Worm (Caenorhabditis elegans) whole organism, early embryonic: ENCODE data around the gene K01A11.1.

Source experiments
- B0310.2 ChIP-seq: sonication (generic microtip); optimal IDR thresholded peaks from 2 replicates; lab custom pipeline; 2016; ENCODE audit warnings: mild to moderate bottlenecking, missing genetic modification characterization, missing compliant biosample characterization
- F13C5.2 ChIP-seq: sonication (generic microtip); optimal IDR thresholded peaks from 2 replicates; lab custom pipeline; 2017; ENCODE audit warnings: mild to moderate bottlenecking, missing genetic modification characterization, inconsistent platforms, missing compliant biosample characterization
- aly-1 ChIP-seq: sonication (generic microtip); optimal IDR thresholded peaks from 2 replicates; lab custom pipeline; 2016; ENCODE audit warnings: missing genetic modification characterization, missing compliant biosample characterization
- ama-1 ChIP-seq: fragments of 150-350 bp; optimal IDR thresholded peaks from 2 replicates; lab custom pipeline; 2014
- ceh-13 ChIP-seq: fragments of 200-800 bp; sonication (Bioruptor generic); optimal IDR thresholded peaks from 2 replicates; lab custom pipeline; 2018; ENCODE audit warnings: mild to moderate bottlenecking, missing genetic modification characterization, missing compliant biosample characterization
- ceh-36 ChIP-seq: sonication (generic microtip); optimal IDR thresholded peaks from 2 replicates; lab custom pipeline; 2016; ENCODE audit warnings: missing genetic modification characterization, inconsistent platforms, missing compliant biosample characterization
- ets-7 ChIP-seq: sonication (generic microtip); optimal IDR thresholded peaks from 2 replicates; lab custom pipeline; 2016; ENCODE audit warnings: missing genotype, missing genetic modification characterization, missing compliant biosample characterization
- flt-1 ChIP-seq: fragments of 200-800 bp; sonication (Bioruptor generic); IDR thresholded peaks from 2 replicates; pipeline ENCODE4 v1.3.6; 2022; ENCODE audit warnings: missing genetic modification characterization, missing compliant biosample characterization
- hmbx-1 ChIP-seq: sonication (generic microtip); optimal IDR thresholded peaks from 2 replicates; lab custom pipeline; 2016; ENCODE audit warnings: mild to moderate bottlenecking, missing genetic modification characterization, missing compliant biosample characterization
- hmg-4 ChIP-seq: fragments of 200-800 bp; sonication (Bioruptor generic); optimal IDR thresholded peaks from 2 replicates; lab custom pipeline; 2018; ENCODE audit warnings: mild to moderate bottlenecking, missing genetic modification characterization, missing compliant biosample characterization
- hnd-1 ChIP-seq: sonication (generic microtip); optimal IDR thresholded peaks from 2 replicates; lab custom pipeline; 2016; ENCODE audit warnings: missing genetic modification characterization, missing compliant biosample characterization
- pes-1 ChIP-seq: fragments of 200-800 bp; sonication (Bioruptor generic); IDR thresholded peaks from 2 replicates; pipeline ENCODE4 v1.3.6; 2022; ENCODE audit warnings: missing genetic modification reagents, missing genetic modification characterization, missing compliant biosample characterization
- scrt-1 ChIP-seq: fragments of 200-800 bp; sonication (Bioruptor generic); IDR thresholded peaks from 2 replicates; pipeline ENCODE4 v1.3.6; 2022; ENCODE audit warnings: missing genetic modification characterization, missing compliant biosample characterization
- sea-1 ChIP-seq: fragments of 200-800 bp; sonication (Bioruptor generic); conservative IDR thresholded peaks from 2 replicates; pipeline ENCODE4 v1.3.6; 2022; ENCODE audit warnings: missing genetic modification characterization, missing compliant biosample characterization
- tbx-11 ChIP-seq: fragments of 200-800 bp; sonication (Bioruptor generic); IDR thresholded peaks from 2 replicates; pipeline ENCODE4 v1.3.6; 2022; ENCODE audit warnings: missing genetic modification characterization, missing compliant biosample characterization
- tbx-37 ChIP-seq: fragments of 200-800 bp; sonication (Bioruptor generic); conservative IDR thresholded peaks from 2 replicates; pipeline ENCODE4 v1.3.6; 2022; ENCODE audit warnings: missing genetic modification reagents, missing genetic modification characterization, missing compliant biosample characterization
- tra-4 ChIP-seq: sonication (generic microtip); optimal IDR thresholded peaks from 2 replicates; lab custom pipeline; 2017; ENCODE audit warnings: missing genetic modification characterization, missing compliant biosample characterization

The K01A11.1 gene

DNA sequence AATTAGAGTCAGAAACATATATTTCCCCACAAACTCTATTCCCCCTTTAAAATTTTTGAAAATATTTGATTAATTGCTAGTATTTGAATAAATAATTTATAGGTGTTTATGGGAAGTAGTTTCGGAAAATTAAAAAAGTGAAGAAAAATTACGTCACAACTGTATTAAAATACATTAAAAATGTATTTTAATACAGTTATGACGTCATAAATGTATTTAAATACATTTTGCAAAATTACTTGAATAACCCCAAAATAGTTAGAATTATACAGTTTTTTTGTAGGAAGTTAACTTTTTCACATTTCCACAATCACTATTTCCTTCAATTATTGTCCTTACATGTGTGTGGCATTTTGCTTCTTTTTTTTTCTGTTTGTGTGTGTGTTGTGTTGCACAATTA, 17.8 kb downstream of the K01A11.1 start:
- TF ChIP-seq pes-1: no peak
- no peak for TF ChIP-seq B0310.2
- no peak for TF ChIP-seq flt-1
- no peak for TF ChIP-seq tra-4 (tag; lab: Kevin White, UChicago)
- no peak for TF ChIP-seq sea-1 (GFP tag; lab: Robert Waterston, UW)

ce11 chrIII:3405535-3405934, 25.8 kb downstream of the K01A11.1 start, which contains the start of gene golg-4:
TSS of gene golg-4 (plus strand) at chrIII:3405568.
- TF ChIP-seq tra-4 (tag; lab: Kevin White, UChicago): no peak

DNA sequence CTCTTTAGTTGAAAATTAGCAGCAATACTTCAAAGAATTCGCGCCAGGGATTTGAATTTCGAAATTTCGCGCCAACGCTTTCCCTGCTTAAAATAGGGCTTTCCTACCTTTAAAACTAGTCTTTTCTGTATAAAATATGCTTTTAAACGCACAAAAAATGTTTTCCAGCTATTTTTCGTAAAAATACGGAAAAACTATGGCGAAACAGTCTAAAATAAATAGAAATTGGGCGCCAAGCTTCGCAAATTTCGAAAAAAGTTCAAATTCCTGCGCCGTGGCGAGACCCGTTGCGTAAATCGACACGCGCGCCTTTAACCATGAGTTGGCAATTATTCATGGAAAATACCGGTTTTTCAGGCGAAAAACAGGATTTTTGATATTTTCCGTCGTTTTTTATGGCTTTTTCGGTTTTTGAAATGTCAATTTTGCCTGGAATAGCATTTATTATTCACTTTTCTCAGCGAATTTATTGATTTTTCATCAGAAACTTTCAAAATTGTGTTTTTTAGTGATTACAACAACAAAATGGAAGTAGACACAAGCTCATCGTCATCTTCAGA, 26.9 kb downstream of the K01A11.1 start, which contains the start of the genes npp-9 and F59A2.5:
npp-9 (minus strand) TSS at position 126 of the 560 bp plus-strand sequence.
F59A2.5 (plus strand) TSS at position 510 of the 560 bp plus-strand sequence.
- no peak for TF ChIP-seq ceh-13
- peak; percentile 32 for TF ChIP-seq F13C5.2 (tag; lab: Kevin White, UChicago)
- TF ChIP-seq tbx-11 (GFP tag; lab: Robert Waterston, UW): 0 out of 2 replicates have a peak, but pooled peaks have one; percentile 24

- no peak for TF ChIP-seq hnd-1 (tag; lab: Kevin White, UChicago)
- TF ChIP-seq F13C5.2 (tag; lab: Kevin White, UChicago): no peak
- no peak for TF ChIP-seq scrt-1 (GFP tag; lab: Robert Waterston, UW)
- no peak for TF ChIP-seq ets-7
- TF ChIP-seq hmbx-1 (tag; lab: Kevin White, UChicago): no peak
- no peak for TF ChIP-seq ama-1 (lab: Kevin White, UChicago)
- no peak for TF ChIP-seq tbx-37 (GFP tag; lab: Robert Waterston, UW)
- no peak for TF ChIP-seq ceh-13
- no peak for TF ChIP-seq flt-1
- no peak for TF ChIP-seq tra-4 (tag; lab: Kevin White, UChicago)
- TF ChIP-seq hmg-4 (GFP tag; lab: Kevin White, UChicago): no peak
- TF ChIP-seq pes-1: no peak
- TF ChIP-seq B0310.2: no peak
- TF ChIP-seq sea-1 (GFP tag; lab: Robert Waterston, UW): no peak
- TF ChIP-seq aly-1 (tag; lab: Kevin White, UChicago): no peak
- no peak for TF ChIP-seq ceh-36 (tag; lab: Kevin White, UChicago)
- TF ChIP-seq tbx-11 (GFP tag; lab: Robert Waterston, UW): no peak
Observed at ce11 chrIII:3400444-3400843, 30.8 kb downstream of the K01A11.1 start.

DNA sequence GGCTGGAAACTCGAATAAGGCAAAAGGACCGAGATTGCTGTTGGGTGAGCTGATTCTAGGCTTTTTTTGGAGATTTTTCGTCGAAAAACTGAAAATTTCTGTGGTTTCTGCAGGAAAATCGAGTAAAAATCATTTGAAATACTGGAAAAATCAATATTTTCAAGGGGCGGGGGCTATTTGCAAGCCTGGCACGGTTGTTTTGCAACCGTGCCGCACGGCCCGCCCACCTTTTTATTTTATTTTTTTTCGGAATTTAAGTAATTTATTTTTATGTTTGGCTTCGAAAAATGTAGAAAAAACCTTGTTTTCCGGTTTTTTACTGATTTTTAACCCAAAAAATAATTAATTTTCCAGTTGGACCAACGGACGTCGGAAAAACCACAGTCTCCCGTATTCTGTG, 32.8 kb downstream of the K01A11.1 start:
- TF ChIP-seq pes-1 (peak; percentile 40; the same call in 1 of the 2 replicates), aly-1 (tag; lab: Kevin White, UChicago) (no peak)

DNA sequence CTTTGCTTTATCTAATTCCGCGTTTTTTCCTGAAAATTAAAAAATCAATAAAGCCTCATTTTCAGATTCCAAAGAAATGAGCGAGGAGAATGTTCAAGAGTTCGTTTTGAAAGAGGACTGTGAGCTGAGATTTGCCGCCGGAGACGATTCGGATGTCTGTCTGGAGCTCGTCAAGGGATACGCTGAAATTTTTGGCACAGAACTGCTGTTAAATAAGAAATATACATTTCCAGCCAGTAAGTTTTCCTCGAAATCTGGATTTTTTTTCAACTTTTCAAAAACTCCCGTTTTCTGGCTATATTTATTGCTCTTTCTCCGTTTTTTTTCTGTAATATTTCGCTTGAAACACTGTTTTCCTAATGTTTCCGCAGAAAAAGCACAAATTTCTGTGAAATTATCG, 33.6 kb downstream of the K01A11.1 start, which contains the start of gene clpf-1:
clpf-1 (plus strand) TSS at position 66 of the 400 bp plus-strand sequence.
- TF ChIP-seq flt-1 (no peak), tbx-37 (GFP tag; lab: Robert Waterston, UW) (no peak), hnd-1 (tag; lab: Kevin White, UChicago) (no peak), tra-4 (tag; lab: Kevin White, UChicago) (no peak), aly-1 (tag; lab: Kevin White, UChicago) (no peak), ama-1 (lab: Kevin White, UChicago) (no peak), ceh-13 (no peak), hmg-4 (GFP tag; lab: Kevin White, UChicago) (no peak), sea-1 (GFP tag; lab: Robert Waterston, UW) (no peak), F13C5.2 (tag; lab: Kevin White, UChicago) (no peak), ceh-36 (tag; lab: Kevin White, UChicago) (no peak), ets-7 (no peak), pes-1 (no peak), tbx-11 (GFP tag; lab: Robert Waterston, UW) (no peak), hmbx-1 (tag; lab: Kevin White, UChicago) (no peak), scrt-1 (GFP tag; lab: Robert Waterston, UW) (no peak), B0310.2 (no peak)

DNA sequence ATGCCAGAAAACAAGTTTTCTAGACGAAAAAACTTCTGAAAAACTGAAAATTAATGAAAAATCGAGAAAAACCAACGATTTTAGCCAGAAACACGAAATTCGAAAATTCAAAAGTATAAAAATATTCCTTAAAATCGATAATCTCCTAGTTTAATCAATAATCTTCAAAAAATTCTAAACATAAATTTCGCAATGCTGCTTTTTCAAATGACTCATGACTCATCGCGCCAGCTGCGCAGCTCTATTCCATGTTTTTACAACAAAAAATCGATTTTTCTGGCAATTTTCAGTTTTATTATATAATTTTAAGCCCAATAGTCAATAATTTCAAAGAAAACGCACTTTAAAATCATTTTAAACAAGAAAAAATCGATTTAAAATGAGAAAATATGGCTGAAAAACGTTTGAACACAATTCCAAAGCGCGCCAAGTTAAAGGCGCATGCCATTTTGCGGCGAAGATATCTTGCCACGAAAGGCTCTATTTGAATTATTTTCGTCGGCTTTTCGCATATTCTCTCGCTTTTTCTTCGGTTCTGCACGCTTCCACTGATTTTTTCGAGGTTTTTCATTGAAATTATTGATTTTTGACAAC, 35.3 kb downstream of the K01A11.1 start, which contains the start of gene cri-3:
cri-3 (plus strand) TSS at position 482 of the 594 bp plus-strand sequence.
- TF ChIP-seq tbx-11 (GFP tag; lab: Robert Waterston, UW): no peak
- no peak for TF ChIP-seq sea-1 (GFP tag; lab: Robert Waterston, UW)
- no peak for TF ChIP-seq ceh-36 (tag; lab: Kevin White, UChicago)

DNA sequence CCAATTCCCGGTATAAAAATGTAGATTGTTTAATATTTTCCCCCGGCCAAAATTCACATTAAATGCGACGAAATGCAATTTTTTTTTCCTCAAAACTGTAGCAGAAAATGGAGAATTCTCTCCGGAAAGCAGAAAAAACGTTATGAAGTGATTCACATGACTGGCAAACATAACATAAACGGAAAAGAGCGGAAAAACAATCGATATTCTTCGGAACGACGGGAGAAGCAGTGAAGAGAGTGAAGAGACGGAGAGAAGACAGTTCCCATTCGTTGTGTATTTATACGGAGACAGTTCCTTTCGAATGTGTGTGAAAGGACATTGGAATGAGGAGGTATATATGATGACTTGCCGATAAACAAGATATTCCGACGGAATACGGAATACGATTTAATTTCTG, 36.2 kb downstream of the K01A11.1 start:
- no peak for TF ChIP-seq hnd-1 (tag; lab: Kevin White, UChicago)
- TF ChIP-seq ama-1 (lab: Kevin White, UChicago): no peak
- TF ChIP-seq B0310.2: no peak
- no peak for TF ChIP-seq aly-1 (tag; lab: Kevin White, UChicago)

DNA sequence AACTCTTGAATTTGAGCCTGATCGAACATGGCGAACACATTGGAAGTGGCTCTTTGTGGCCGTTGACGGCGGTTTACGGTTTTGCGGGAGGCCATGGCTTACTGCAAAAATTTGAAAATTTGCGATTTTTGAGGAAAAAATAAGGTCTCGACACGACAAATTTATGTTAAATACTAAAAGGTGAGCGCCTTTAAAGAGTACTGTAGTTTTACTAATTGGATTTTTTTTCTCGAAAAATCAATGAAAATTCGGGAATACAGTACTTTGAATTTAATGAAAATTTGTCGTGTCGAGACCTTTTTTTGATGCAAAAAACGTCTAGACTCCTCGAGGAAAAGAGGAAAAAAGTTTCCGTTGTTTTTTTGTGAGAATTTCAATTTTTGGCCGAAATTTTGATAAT, 37.6 kb downstream of the K01A11.1 start, which contains the start of gene mlc-4:
mlc-4 (minus strand) TSS at position 101 of the 400 bp plus-strand sequence.
- TF ChIP-seq tra-4 (tag; lab: Kevin White, UChicago) (no peak), hmg-4 (GFP tag; lab: Kevin White, UChicago) (no peak), aly-1 (tag; lab: Kevin White, UChicago) (no peak), scrt-1 (GFP tag; lab: Robert Waterston, UW) (no peak), hmbx-1 (tag; lab: Kevin White, UChicago) (no peak), tbx-11 (GFP tag; lab: Robert Waterston, UW) (no peak), pes-1 (no peak), hnd-1 (tag; lab: Kevin White, UChicago) (no peak), flt-1 (no peak), sea-1 (GFP tag; lab: Robert Waterston, UW) (no peak), F13C5.2 (tag; lab: Kevin White, UChicago) (no peak), ets-7 (no peak), ceh-13 (no peak)
